Worm (Caenorhabditis elegans) whole organism, young adult: ENCODE results near the gene cdc-48.1.

Source experiments
- B0035.1 ChIP-seq: sonication (generic microtip); optimal IDR thresholded peaks from 2 replicates; lab custom pipeline; 2016; ENCODE audit warnings: missing genetic modification characterization, mild to moderate bottlenecking, missing compliant biosample characterization, missing genotype, missing genetic modification reagents
- B0336.3 ChIP-seq: fragments of 200-800 bp; sonication (Bioruptor generic); IDR thresholded peaks from 2 replicates; pipeline ENCODE4 v1.3.6; 2022; ENCODE audit warnings: missing genetic modification characterization, missing compliant biosample characterization
- D2030.7 ChIP-seq: fragments of 200-800 bp; sonication (Bioruptor generic); IDR thresholded peaks from 2 replicates; pipeline ENCODE4 v1.3.6; 2022; ENCODE audit warnings: missing genetic modification reagents, missing genetic modification characterization, missing compliant biosample characterization
- F37B4.10 ChIP-seq: fragments of 200-800 bp; sonication (Bioruptor generic); IDR thresholded peaks from 2 replicates; pipeline ENCODE4 v1.3.6; 2022; ENCODE audit warnings: missing genetic modification characterization, missing compliant biosample characterization
- F52B5.7 ChIP-seq: sonication (generic microtip); optimal IDR thresholded peaks from 2 replicates; lab custom pipeline; 2016; ENCODE audit warnings: mild to moderate bottlenecking, missing genetic modification characterization, missing compliant biosample characterization
- F57A8.1 ChIP-seq: fragments of 200-800 bp; sonication (Bioruptor generic); optimal IDR thresholded peaks from 2 replicates; lab custom pipeline; 2018; ENCODE audit warnings: mild to moderate bottlenecking, missing genetic modification characterization, moderate library complexity, missing compliant biosample characterization
- F57C9.4 ChIP-seq: sonication (generic microtip); optimal IDR thresholded peaks from 2 replicates; lab custom pipeline; 2017; ENCODE audit warnings: mild to moderate bottlenecking, missing genetic modification characterization, missing compliant biosample characterization
- K11D2.4 ChIP-seq: fragments of 200-800 bp; sonication (Bioruptor generic); IDR thresholded peaks from 2 replicates; pipeline ENCODE4 v1.3.6; 2022; ENCODE audit warnings: missing genetic modification reagents, missing genetic modification characterization, missing compliant biosample characterization
- T07F8.4 ChIP-seq: sonication (generic microtip); optimal IDR thresholded peaks from 2 replicates; lab custom pipeline; 2016; ENCODE audit warnings: mild to moderate bottlenecking, missing genetic modification characterization, moderate library complexity, missing compliant biosample characterization
- T26A5.8 ChIP-seq: sonication (generic microtip); optimal IDR thresholded peaks from 2 replicates; lab custom pipeline; 2016; ENCODE audit warnings: missing genetic modification characterization, missing compliant biosample characterization
- Y53G8AR.9 ChIP-seq: fragments of 200-800 bp; sonication (Bioruptor generic); conservative IDR thresholded peaks from 2 replicates; pipeline ENCODE4 v1.3.6; 2022; ENCODE audit warnings: missing genetic modification reagents, missing genetic modification characterization, missing compliant biosample characterization
- ZK185.1 ChIP-seq: sonication (generic microtip); optimal IDR thresholded peaks from 2 replicates; lab custom pipeline; 2016; ENCODE audit warnings: mild to moderate bottlenecking, missing genetic modification characterization, missing compliant biosample characterization; ENCODE audit not compliant: poor library complexity, severe bottlenecking
- atf-7 ChIP-seq: sonication (generic microtip); optimal IDR thresholded peaks from 2 replicates; lab custom pipeline; 2017; ENCODE audit warnings: mild to moderate bottlenecking, missing genetic modification characterization, missing compliant biosample characterization
- athp-1 ChIP-seq: sonication (generic microtip); optimal IDR thresholded peaks from 2 replicates; lab custom pipeline; 2017; ENCODE audit warnings: mild to moderate bottlenecking, missing genetic modification characterization, missing compliant biosample characterization
- attf-3 ChIP-seq: fragments of 200-800 bp; sonication (Bioruptor generic); conservative IDR thresholded peaks from 2 replicates; pipeline ENCODE4 v1.3.6; 2022; ENCODE audit warnings: missing genetic modification reagents, missing genetic modification characterization, missing compliant biosample characterization
- attf-5 ChIP-seq: fragments of 200-800 bp; sonication (Bioruptor generic); optimal IDR thresholded peaks from 2 replicates; lab custom pipeline; 2018; ENCODE audit warnings: mild to moderate bottlenecking, missing genetic modification characterization, missing compliant biosample characterization
- bed-1 ChIP-seq: fragments of 200-800 bp; sonication (Bioruptor generic); IDR thresholded peaks from 2 replicates; pipeline ENCODE4 v1.3.6; 2022; ENCODE audit warnings: missing genetic modification reagents, missing genetic modification characterization, missing compliant biosample characterization
- bed-2 ChIP-seq: fragments of 200-800 bp; sonication (Bioruptor generic); IDR thresholded peaks from 2 replicates; pipeline ENCODE4 v1.3.6; 2022; ENCODE audit warnings: missing genetic modification reagents, missing genetic modification characterization, missing compliant biosample characterization
- ccch-3 ChIP-seq: fragments of 200-800 bp; sonication (Bioruptor generic); optimal IDR thresholded peaks from 2 replicates; lab custom pipeline; 2018; ENCODE audit warnings: mild to moderate bottlenecking, missing genetic modification characterization, missing compliant biosample characterization
- cebp-1 ChIP-seq, 2 experiments: fragments of 200-800 bp in 1 of 2; sonication (Bioruptor generic) in 1 of 2; sonication (generic microtip) in 1 of 2; IDR thresholded peaks in 1 of 2; optimal IDR thresholded peaks in 1 of 2; 2 replicates each; pipeline versions ENCODE4 v1.3.6 to Lab custom; 2017 to 2022; ENCODE audit warnings: missing compliant biosample characterization in 2 of 2, missing genetic modification characterization in 2 of 2, mild to moderate bottlenecking in 1 of 2, missing genetic modification reagents in 1 of 2, moderate library complexity in 1 of 2
- ceh-58 ChIP-seq: fragments of 200-800 bp; sonication (Bioruptor generic); IDR thresholded peaks from 2 replicates; pipeline ENCODE4 v1.3.6; 2022; ENCODE audit warnings: missing genetic modification characterization, missing compliant biosample characterization
- ceh-91 ChIP-seq: fragments of 200-800 bp; sonication (Bioruptor generic); IDR thresholded peaks from 2 replicates; pipeline ENCODE4 v1.3.6; 2022; ENCODE audit warnings: missing genetic modification reagents, missing genetic modification characterization, missing compliant biosample characterization
- chd-7 ChIP-seq: sonication (generic microtip); optimal IDR thresholded peaks from 2 replicates; lab custom pipeline; 2016; ENCODE audit warnings: mild to moderate bottlenecking, missing genetic modification characterization, moderate library complexity, missing compliant biosample characterization
- dpl-1 ChIP-seq: fragments of 150-350 bp; optimal IDR thresholded peaks from 2 replicates; lab custom pipeline; 2014; ENCODE audit warnings: missing biosample characterization, missing genetic modification reagents, missing genetic modification characterization
- fkh-3 ChIP-seq: sonication (generic microtip); optimal IDR thresholded peaks from 2 replicates; lab custom pipeline; 2016; ENCODE audit warnings: mild to moderate bottlenecking, missing genetic modification characterization, missing compliant biosample characterization
- hlh-12 ChIP-seq: sonication (generic microtip); optimal IDR thresholded peaks from 2 replicates; lab custom pipeline; 2016; ENCODE audit warnings: missing genetic modification characterization, missing compliant biosample characterization
- madf-10 ChIP-seq: sonication (generic microtip); optimal IDR thresholded peaks from 2 replicates; lab custom pipeline; 2016; ENCODE audit warnings: mild to moderate bottlenecking, missing genetic modification characterization, missing compliant biosample characterization
- madf-8 ChIP-seq: fragments of 200-800 bp; sonication (Bioruptor generic); conservative IDR thresholded peaks from 2 replicates; pipeline ENCODE4 v1.3.6; 2022; ENCODE audit warnings: missing genetic modification reagents, missing genetic modification characterization, missing compliant biosample characterization
- mxl-1 ChIP-seq: sonication (generic microtip); optimal IDR thresholded peaks from 2 replicates; lab custom pipeline; 2016; ENCODE audit warnings: missing genetic modification characterization, missing compliant biosample characterization
- nfyb-1 ChIP-seq: fragments of 200-800 bp; sonication (Bioruptor generic); IDR thresholded peaks from 2 replicates; pipeline ENCODE4 v1.3.6; 2022; ENCODE audit warnings: missing genetic modification reagents, missing genetic modification characterization, missing compliant biosample characterization
- nhr-120 ChIP-seq: fragments of 200-800 bp; sonication (Bioruptor generic); IDR thresholded peaks from 2 replicates; pipeline ENCODE4 v1.3.6; 2022; ENCODE audit warnings: missing genetic modification characterization, missing compliant biosample characterization
- nhr-80 ChIP-seq: sonication (generic microtip); optimal IDR thresholded peaks from 2 replicates; lab custom pipeline; 2016; ENCODE audit warnings: missing genetic modification characterization, missing compliant biosample characterization
- nhr-90 ChIP-seq: sonication (generic microtip); optimal IDR thresholded peaks from 2 replicates; lab custom pipeline; 2016; ENCODE audit warnings: missing genotype, mild to moderate bottlenecking, missing genetic modification characterization, missing compliant biosample characterization
- rec-8 ChIP-seq, 2 experiments: sonication (generic microtip); optimal IDR thresholded peaks; 2 replicates each; lab custom pipeline; 2016; ENCODE audit warnings: mild to moderate bottlenecking in 2 of 2, missing genetic modification characterization in 2 of 2, missing genetic modification reagents in 2 of 2, missing genotype in 2 of 2, missing biosample characterization in 1 of 2, missing compliant biosample characterization in 1 of 2, moderate library complexity in 1 of 2
- repo-1 ChIP-seq: sonication (generic microtip); optimal IDR thresholded peaks from 2 replicates; lab custom pipeline; 2017; ENCODE audit warnings: mild to moderate bottlenecking, missing genetic modification characterization, missing compliant biosample characterization
- sea-2 ChIP-seq: fragments of 200-800 bp; sonication (Bioruptor generic); IDR thresholded peaks from 2 replicates; pipeline ENCODE4 v1.3.6; 2022; ENCODE audit warnings: missing genetic modification characterization, missing compliant biosample characterization
- snpc-4 ChIP-seq, 5 experiments: fragments of 150-350 bp in 1 of 5; sonication (generic microtip) in 4 of 5; optimal IDR thresholded peaks; 2 replicates each; lab custom pipeline; 2014 to 2018; ENCODE audit warnings: missing genetic modification characterization in 5 of 5, missing biosample characterization in 3 of 5, antibody characterized with exemption in 2 of 5, mild to moderate bottlenecking in 2 of 5, missing compliant biosample characterization in 2 of 5, missing genotype in 2 of 5, moderate library complexity in 2 of 5, missing genetic modification reagents in 1 of 5
- unc-62 ChIP-seq: fragments of 150-350 bp; optimal IDR thresholded peaks from 2 replicates; lab custom pipeline; 2014; ENCODE audit warnings: missing biosample characterization, missing genetic modification reagents, missing genetic modification characterization
- zfh-2 ChIP-seq: fragments of 200-800 bp; sonication (Bioruptor generic); conservative IDR thresholded peaks from 2 replicates; pipeline ENCODE4 v1.3.6; 2022; ENCODE audit warnings: missing genetic modification reagents, missing genetic modification characterization, missing compliant biosample characterization
- zim-3 ChIP-seq: sonication (generic microtip); optimal IDR thresholded peaks from 2 replicates; lab custom pipeline; 2017; ENCODE audit warnings: mild to moderate bottlenecking, missing genetic modification characterization, moderate library complexity, missing compliant biosample characterization
- ztf-25 ChIP-seq: fragments of 200-800 bp; sonication (Bioruptor generic); IDR thresholded peaks from 2 replicates; pipeline ENCODE4 v1.3.6; 2022; ENCODE audit warnings: missing genetic modification reagents, missing genetic modification characterization, missing compliant biosample characterization
- ztf-26 ChIP-seq: sonication (generic microtip); optimal IDR thresholded peaks from 2 replicates; lab custom pipeline; 2017; ENCODE audit warnings: missing genetic modification characterization, missing compliant biosample characterization
- ztf-28 ChIP-seq: fragments of 200-800 bp; sonication (Bioruptor generic); IDR thresholded peaks from 2 replicates; pipeline ENCODE4 v1.3.6; 2022; ENCODE audit warnings: missing genetic modification reagents, missing genetic modification characterization, missing compliant biosample characterization

The cdc-48.1 gene

DNA sequence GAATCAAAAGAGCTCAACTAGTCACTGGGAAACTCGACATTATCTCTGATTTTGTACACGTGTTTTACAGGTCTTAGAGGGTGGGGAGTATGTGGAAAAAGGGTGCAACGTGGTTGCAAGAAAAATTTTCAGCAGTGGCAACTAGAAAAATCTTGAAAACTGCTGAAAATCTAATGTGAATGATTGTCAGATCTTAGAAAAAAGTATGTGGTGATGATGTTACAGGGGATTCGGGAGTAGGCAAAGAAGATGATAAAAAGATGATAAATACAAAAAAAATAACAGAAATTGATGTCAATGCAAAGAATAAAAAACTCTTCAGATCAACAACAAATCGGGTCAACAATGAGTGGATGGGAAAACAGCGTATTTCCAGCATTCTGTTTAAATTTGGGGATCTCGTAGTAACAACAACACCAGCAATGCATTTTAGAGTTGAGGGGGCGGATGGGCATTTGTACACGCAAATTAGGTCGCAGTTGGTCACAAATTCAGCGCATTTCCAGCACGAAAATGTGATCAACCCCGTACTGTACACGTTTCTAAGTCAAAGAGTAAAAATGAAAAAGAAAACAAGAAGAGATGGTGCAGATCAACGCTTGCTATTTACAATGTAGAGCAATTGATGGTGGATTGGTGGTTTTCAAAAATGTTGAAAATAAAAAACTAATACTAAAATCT, 19.6 kb downstream of the cdc-48.1 start (continued):
- TF ChIP-seq atf-7 (peak; percentile 24), F57A8.1 (GFP tag; lab: Kevin White, UChicago) (no peak), attf-3 (GFP tag; lab: Robert Waterston, UW) (peak; percentile 39; the same call in 1 of the 2 replicates), attf-5 (GFP tag; lab: Kevin White, UChicago) (peak; percentile 31), sea-2 (GFP tag; lab: Robert Waterston, UW) (peak; percentile 54; the same call in 1 of the 2 replicates), zfh-2 (GFP tag; lab: Robert Waterston, UW) (no peak), ztf-28 (GFP tag; lab: Robert Waterston, UW) (peak; percentile 40; the same call in 1 of the 2 replicates), cebp-1 (GFP tag; IDR thresholded peaks at IDR 0.05; lab: Robert Waterston, UW) (peak; percentile 65), cebp-1 (tag; optimal IDR thresholded peaks at IDR 0.05; lab: Kevin White, UChicago) (peak; percentile 49), F57C9.4 (tag; lab: Kevin White, UChicago) (peak; percentile 66)
- TF ChIP-seq, all 124 proteins: peak for 39

DNA sequence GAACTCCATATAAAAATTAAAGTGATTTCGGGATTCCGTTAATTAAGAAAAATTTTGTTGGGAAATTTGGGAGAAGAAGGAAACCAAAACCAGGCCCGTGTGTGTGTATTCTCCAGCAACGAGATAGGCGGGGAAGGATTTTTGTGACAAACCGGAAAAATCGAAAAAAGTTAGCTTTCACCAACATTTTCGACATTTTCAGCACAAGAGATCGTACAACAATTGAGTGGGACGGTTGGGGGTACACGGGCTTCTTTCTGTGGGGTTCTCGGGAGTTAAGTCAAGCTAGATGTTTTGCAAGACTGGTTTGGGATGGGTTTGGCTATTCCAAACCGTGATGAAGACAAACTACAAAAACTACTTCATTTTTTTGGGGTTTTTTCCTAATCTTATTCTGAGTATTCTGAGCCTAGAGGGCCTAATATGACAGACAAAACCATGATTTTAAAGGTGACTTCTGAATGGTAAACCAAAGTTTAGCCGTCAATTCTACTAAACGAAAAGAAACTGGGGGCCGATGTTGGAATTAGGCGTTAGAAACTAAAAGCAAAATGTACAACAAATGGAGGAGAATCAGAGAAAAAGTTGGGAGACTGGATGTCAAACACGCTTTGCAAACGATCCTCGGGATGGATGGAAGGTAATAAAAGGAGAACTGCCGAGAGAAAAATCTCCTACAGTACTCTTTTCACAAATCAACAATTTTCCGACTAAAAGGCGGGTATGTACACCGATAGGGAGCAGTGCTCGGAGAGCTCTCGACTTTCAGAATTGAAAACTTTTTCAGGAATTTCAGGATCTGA, 20.4 kb downstream of the cdc-48.1 start:
- TF ChIP-seq hlh-12, result no peak
- no peak for TF ChIP-seq madf-10 (tag; lab: Kevin White, UChicago)
- TF ChIP-seq nhr-80 (tag; lab: Kevin White, UChicago), result no peak
- TF ChIP-seq nfyb-1 (GFP tag; lab: Robert Waterston, UW), result peak; percentile 75
- no peak for TF ChIP-seq bed-1 (GFP tag; lab: Robert Waterston, UW)
- peak; percentile 70 for TF ChIP-seq zim-3 (tag; lab: Kevin White, UChicago)
- TF ChIP-seq cebp-1 (GFP tag; IDR thresholded peaks at IDR 0.05; lab: Robert Waterston, UW), result no peak
- peak; percentile 67 for TF ChIP-seq cebp-1 (tag; optimal IDR thresholded peaks at IDR 0.05; lab: Kevin White, UChicago)
- TF ChIP-seq snpc-4 (GFP tag; optimal IDR thresholded peaks at IDR 0.05; lab: Kevin White, UChicago), result no peak
- no peak for TF ChIP-seq snpc-4 (tag; optimal IDR thresholded peaks at IDR 0.05; lab: Kevin White, UChicago)
- TF ChIP-seq mxl-1 (tag; lab: Kevin White, UChicago), result no peak
- TF ChIP-seq T26A5.8, result peak; percentile 43
- TF ChIP-seq attf-3 (GFP tag; lab: Robert Waterston, UW), result no peak; the same call in 1 of the 2 replicates
- no peak for TF ChIP-seq ccch-3 (GFP tag; lab: Kevin White, UChicago)
- TF ChIP-seq F52B5.7 (tag; lab: Kevin White, UChicago), result peak; percentile 90
- no peak for TF ChIP-seq nhr-90 (tag; lab: Kevin White, UChicago)
- no peak for TF ChIP-seq D2030.7 (GFP tag; lab: Robert Waterston, UW)
- no peak for TF ChIP-seq rec-8 (tag; optimal IDR thresholded peaks at IDR 0.05; lab: Kevin White, UChicago)
- TF ChIP-seq fkh-3 (tag; lab: Kevin White, UChicago), result no peak
- TF ChIP-seq ztf-26 (tag; lab: Kevin White, UChicago), result no peak
- no peak for TF ChIP-seq ceh-91 (GFP tag; lab: Robert Waterston, UW)
- peak; percentile 57 for TF ChIP-seq athp-1 (tag; lab: Kevin White, UChicago)
- TF ChIP-seq nhr-120, result no peak
- TF ChIP-seq unc-62 (GFP tag; lab: Kevin White, UChicago), result no peak
- peak; percentile 26 for TF ChIP-seq chd-7 (tag; lab: Kevin White, UChicago)
- no peak for TF ChIP-seq madf-8 (GFP tag; lab: Robert Waterston, UW)
- no peak for TF ChIP-seq B0035.1 (tag; lab: Kevin White, UChicago)
- no peak for TF ChIP-seq repo-1 (tag; lab: Kevin White, UChicago)
- TF ChIP-seq ceh-58 (GFP tag; lab: Robert Waterston, UW), result 0 out of 2 replicates have a peak, but pooled peaks have one; percentile 51
- no peak for TF ChIP-seq F57A8.1 (GFP tag; lab: Kevin White, UChicago)
- TF ChIP-seq dpl-1, result no peak
- TF ChIP-seq ztf-25, result no peak
- peak; percentile 30 for TF ChIP-seq ZK185.1 (tag; lab: Kevin White, UChicago)
- TF ChIP-seq T07F8.4, result no peak
- TF ChIP-seq K11D2.4 (GFP tag; lab: Robert Waterston, UW), result peak; percentile 8; the same call in 1 of the 2 replicates
- peak; percentile 44; the same call in 1 of the 2 replicates for TF ChIP-seq Y53G8AR.9 (GFP tag; lab: Robert Waterston, UW)
- TF ChIP-seq F37B4.10, result no peak
- TF ChIP-seq bed-2, result no peak
- TF ChIP-seq B0336.3 (GFP tag; lab: Robert Waterston, UW), result peak; percentile 48
- TF ChIP-seq F57C9.4 (tag; lab: Kevin White, UChicago), result no peak
